Fruit fly (Drosophila melanogaster) whole organism, prepupa: Measurements from ENCODE around the gene RpL37-1.

Experiments used
- CG10631 ChIP-seq: fragments of 200-800 bp; sonication (Bioruptor generic); optimal IDR thresholded peaks from 2 replicates; lab custom pipeline; 2016; ENCODE audit warnings: missing biosample characterization, missing genetic modification characterization
- CG10669 ChIP-seq: fragments of 200-800 bp; sonication (Bioruptor generic); optimal IDR thresholded peaks from 3 replicates; lab custom pipeline; 2018; ENCODE audit warnings: missing biosample characterization, mild to moderate bottlenecking, missing genetic modification characterization, moderate library complexity
- CG11294 ChIP-seq: fragments of 200-800 bp; sonication (Bioruptor generic); IDR thresholded peaks from 2 replicates; pipeline ENCODE4 v1.3.6; 2022; ENCODE audit warnings: missing biosample characterization, missing genetic modification characterization
- CG11762 ChIP-seq: fragments of 200-800 bp; sonication (Bioruptor generic); optimal IDR thresholded peaks from 3 replicates; lab custom pipeline; 2016; ENCODE audit warnings: missing biosample characterization, missing genetic modification characterization; ENCODE audit not compliant: insufficient read depth
- CG15336 ChIP-seq: fragments of 200-800 bp; sonication (Bioruptor generic); IDR thresholded peaks from 2 replicates; pipeline ENCODE4 v1.3.6; 2022; ENCODE audit warnings: missing biosample characterization, missing genetic modification characterization
- CG16779 ChIP-seq: fragments of 200-800 bp; sonication (Bioruptor generic); optimal IDR thresholded peaks from 3 replicates; lab custom pipeline; 2017; ENCODE audit warnings: missing biosample characterization, mild to moderate bottlenecking, missing genetic modification characterization
- CG3032 ChIP-seq: fragments of 200-800 bp; optimal IDR thresholded peaks from 2 replicates; lab custom pipeline; 2019; ENCODE audit warnings: missing biosample characterization, mild to moderate bottlenecking, missing genetic modification characterization, moderate library complexity
- CG31627 ChIP-seq: fragments of 200-800 bp; sonication (Bioruptor generic); optimal IDR thresholded peaks from 3 replicates; lab custom pipeline; 2016; ENCODE audit warnings: missing biosample characterization, missing genetic modification characterization
- CG32006 ChIP-seq: fragments of 200-800 bp; sonication (Bioruptor generic); optimal IDR thresholded peaks from 3 replicates; lab custom pipeline; 2017; ENCODE audit warnings: missing biosample characterization, mild to moderate bottlenecking, missing genetic modification characterization
- CG34406 ChIP-seq: fragments of 200-800 bp; sonication (Bioruptor generic); optimal IDR thresholded peaks from 3 replicates; lab custom pipeline; 2016; ENCODE audit warnings: missing biosample characterization, missing genetic modification characterization
- CG3919 ChIP-seq: fragments of 200-800 bp; sonication (Bioruptor generic); optimal IDR thresholded peaks from 3 replicates; lab custom pipeline; 2016; ENCODE audit warnings: missing biosample characterization, missing genetic modification characterization
- CG6163 ChIP-seq: fragments of 200-800 bp; sonication (Bioruptor generic); IDR thresholded peaks from 3 replicates; pipeline ENCODE4 v1.3.6; 2022; ENCODE audit warnings: missing biosample characterization, missing genetic modification characterization
- CG6276 ChIP-seq: fragments of 200-800 bp; sonication (Bioruptor generic); optimal IDR thresholded peaks from 2 replicates; lab custom pipeline; 2017; ENCODE audit warnings: missing biosample characterization, mild to moderate bottlenecking, missing genetic modification characterization
- CG6792 ChIP-seq: fragments of 200-800 bp; sonication (Bioruptor generic); optimal IDR thresholded peaks from 3 replicates; lab custom pipeline; 2016; ENCODE audit warnings: missing biosample characterization, missing genetic modification characterization
- CG6808 ChIP-seq: fragments of 200-800 bp; sonication (Bioruptor generic); optimal IDR thresholded peaks from 3 replicates; lab custom pipeline; 2017; ENCODE audit warnings: missing biosample characterization, missing genetic modification characterization, mild to moderate bottlenecking, moderate library complexity, missing genetic modification reagents
- CG6854 ChIP-seq: fragments of 200-800 bp; sonication (Bioruptor generic); optimal IDR thresholded peaks from 2 replicates; lab custom pipeline; 2017; ENCODE audit warnings: missing biosample characterization, mild to moderate bottlenecking, missing genetic modification characterization
- CG7368 ChIP-seq: fragments of 200-800 bp; sonication (Bioruptor generic); optimal IDR thresholded peaks from 3 replicates; lab custom pipeline; 2016; ENCODE audit warnings: missing biosample characterization, missing genetic modification characterization
- CG8119 ChIP-seq: fragments of 200-800 bp; sonication (Bioruptor generic); IDR thresholded peaks from 3 replicates; pipeline ENCODE4 v1.3.6; 2022; ENCODE audit warnings: missing biosample characterization, missing genetic modification characterization
- CG8319 ChIP-seq: fragments of 200-800 bp; sonication (Bioruptor generic); optimal IDR thresholded peaks from 3 replicates; lab custom pipeline; 2016; ENCODE audit warnings: missing biosample characterization, missing genetic modification characterization
- CG9139 ChIP-seq: fragments of 200-800 bp; sonication (Bioruptor generic); optimal IDR thresholded peaks from 3 replicates; lab custom pipeline; 2017; ENCODE audit warnings: missing biosample characterization, mild to moderate bottlenecking, missing genetic modification characterization
- Eip75B ChIP-seq: fragments of 200-800 bp; sonication (Bioruptor generic); optimal IDR thresholded peaks from 3 replicates; lab custom pipeline; 2016; ENCODE audit warnings: missing biosample characterization, missing genetic modification characterization
- Eip78C ChIP-seq: fragments of 200-800 bp; sonication (Bioruptor generic); peaks from one replicate; lab custom pipeline; 2016; ENCODE audit warnings: missing biosample characterization, missing genetic modification characterization
- Eip93F ChIP-seq: fragments of 200-800 bp; sonication (Bioruptor generic); optimal IDR thresholded peaks from 2 replicates; lab custom pipeline; 2016; ENCODE audit warnings: missing biosample characterization, mild to moderate bottlenecking, missing genetic modification characterization
- Ets21C ChIP-seq: fragments of 200-800 bp; sonication (Bioruptor generic); optimal IDR thresholded peaks from 3 replicates; lab custom pipeline; 2016; ENCODE audit warnings: missing biosample characterization, missing genetic modification characterization
- Ets96B ChIP-seq: fragments of 200-800 bp; optimal IDR thresholded peaks from 2 replicates; lab custom pipeline; 2019; ENCODE audit warnings: missing biosample characterization, mild to moderate bottlenecking, missing genetic modification characterization, moderate library complexity
- Gug ChIP-seq: fragments of 200-800 bp; sonication (Bioruptor generic); IDR thresholded peaks from 2 replicates; pipeline ENCODE4 v1.3.6; 2022; ENCODE audit warnings: missing biosample characterization, missing genetic modification characterization
- Hr38 ChIP-seq: sonication (Bioruptor generic); optimal IDR thresholded peaks from 2 replicates; lab custom pipeline; 2016; ENCODE audit warnings: missing biosample characterization, missing genetic modification characterization
- Hr39 ChIP-seq: fragments of 200-800 bp; sonication (Bioruptor generic); optimal IDR thresholded peaks from 2 replicates; lab custom pipeline; 2016; ENCODE audit warnings: missing biosample characterization, missing genetic modification characterization
- Hr4 ChIP-seq: fragments of 200-800 bp; sonication (Bioruptor generic); optimal IDR thresholded peaks from 3 replicates; lab custom pipeline; 2016; ENCODE audit warnings: missing biosample characterization, missing genetic modification characterization
- Lpt ChIP-seq: fragments of 200-800 bp; sonication (Bioruptor generic); optimal IDR thresholded peaks from 3 replicates; lab custom pipeline; 2016; ENCODE audit warnings: missing biosample characterization, missing genetic modification characterization
- OdsH ChIP-seq: fragments of 200-800 bp; sonication (Bioruptor generic); optimal IDR thresholded peaks from 3 replicates; lab custom pipeline; 2016; ENCODE audit warnings: missing biosample characterization, missing genetic modification characterization
- Sox102F ChIP-seq: fragments of 200-800 bp; sonication (Bioruptor generic); optimal IDR thresholded peaks from 2 replicates; lab custom pipeline; 2016; ENCODE audit warnings: missing biosample characterization, mild to moderate bottlenecking, missing genetic modification characterization
- Sox15 ChIP-seq: fragments of 200-800 bp; sonication (Bioruptor generic); optimal IDR thresholded peaks from 3 replicates; lab custom pipeline; 2016; ENCODE audit warnings: missing biosample characterization, missing genetic modification characterization
- achi ChIP-seq: fragments of 200-800 bp; sonication (Bioruptor generic); optimal IDR thresholded peaks from 3 replicates; lab custom pipeline; 2016; ENCODE audit warnings: missing biosample characterization, missing genetic modification characterization
- cyc ChIP-seq: fragments of 200-800 bp; sonication (Bioruptor generic); optimal IDR thresholded peaks from 3 replicates; lab custom pipeline; 2016; ENCODE audit warnings: missing biosample characterization, missing genetic modification characterization
- dac ChIP-seq: fragments of 200-800 bp; sonication (Bioruptor generic); optimal IDR thresholded peaks from 2 replicates; lab custom pipeline; 2017; ENCODE audit warnings: missing biosample characterization, mild to moderate bottlenecking, missing genetic modification characterization
- dsx ChIP-seq: fragments of 200-800 bp; optimal IDR thresholded peaks from 3 replicates; lab custom pipeline; 2019; ENCODE audit warnings: missing biosample characterization, mild to moderate bottlenecking, missing genetic modification characterization, moderate library complexity; ENCODE audit not compliant: poor library complexity, severe bottlenecking
- esn ChIP-seq: fragments of 200-800 bp; sonication (Bioruptor generic); optimal IDR thresholded peaks from 2 replicates; lab custom pipeline; 2016; ENCODE audit warnings: missing biosample characterization, mild to moderate bottlenecking, missing genetic modification characterization, moderate library complexity
- fd85E ChIP-seq: fragments of 200-800 bp; sonication (Bioruptor generic); optimal IDR thresholded peaks from 3 replicates; lab custom pipeline; 2016; ENCODE audit warnings: missing biosample characterization, missing genetic modification characterization
- fkh ChIP-seq: fragments of 200-800 bp; sonication (Bioruptor generic); optimal IDR thresholded peaks from 3 replicates; lab custom pipeline; 2017; ENCODE audit warnings: missing biosample characterization, mild to moderate bottlenecking, missing genetic modification characterization, moderate library complexity
- lz ChIP-seq: fragments of 200-800 bp; sonication (Bioruptor generic); optimal IDR thresholded peaks from 3 replicates; lab custom pipeline; 2016; ENCODE audit warnings: missing biosample characterization, missing genetic modification characterization
- net ChIP-seq: fragments of 200-800 bp; sonication (Bioruptor generic); optimal IDR thresholded peaks from 3 replicates; lab custom pipeline; 2016; ENCODE audit warnings: missing biosample characterization, missing genetic modification characterization
- pdm3 ChIP-seq: fragments of 200-800 bp; sonication (Bioruptor generic); optimal IDR thresholded peaks from 3 replicates; lab custom pipeline; 2016; ENCODE audit warnings: missing biosample characterization, missing genetic modification characterization
- spab ChIP-seq: fragments of 200-800 bp; sonication (Bioruptor generic); optimal IDR thresholded peaks from 2 replicates; lab custom pipeline; 2017; ENCODE audit warnings: missing biosample characterization, mild to moderate bottlenecking, missing genetic modification characterization, missing genetic modification reagents
- topi ChIP-seq: fragments of 200-800 bp; sonication (Bioruptor generic); optimal IDR thresholded peaks from 3 replicates; lab custom pipeline; 2016; ENCODE audit warnings: missing biosample characterization, missing genetic modification characterization

RpL37-1 gene

DNA sequence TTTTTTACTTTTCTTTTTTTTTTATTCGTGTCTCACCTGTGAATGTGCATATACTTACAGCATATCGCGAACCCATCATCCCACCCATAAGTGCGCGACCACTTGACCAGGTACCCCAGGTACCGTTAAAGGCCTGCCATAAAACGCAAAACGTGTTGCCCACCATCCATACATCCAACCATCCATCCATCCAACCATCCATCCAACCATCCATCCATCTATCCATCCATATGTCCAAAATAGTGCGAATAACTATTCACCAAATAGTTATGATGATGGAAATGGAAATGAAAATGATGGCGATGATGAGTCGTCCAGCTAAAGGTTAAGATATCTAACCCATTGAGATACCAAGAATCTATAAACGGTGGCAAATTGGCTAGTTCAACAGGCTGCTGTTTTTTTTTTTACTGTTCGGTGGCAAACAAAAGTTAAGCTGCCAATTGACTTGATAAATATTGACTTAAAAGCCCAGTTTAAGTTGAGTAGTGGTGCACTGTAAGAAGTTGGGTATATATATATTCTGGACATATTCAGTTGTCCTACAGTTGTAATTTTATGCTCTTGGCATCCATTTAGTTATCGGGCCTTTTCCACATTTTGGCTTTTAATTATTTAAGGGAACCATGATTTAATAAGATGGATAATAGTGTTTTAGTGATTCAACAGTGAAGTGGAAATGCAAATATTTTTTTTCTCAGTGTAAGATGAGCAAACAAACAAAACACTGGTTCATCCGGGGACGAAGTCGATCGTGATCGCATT is 11.1 kb downstream of the RpL37-1 start (continued):
- no peak for TF ChIP-seq fd85E (GFP tag; lab: Kevin White, UChicago)
- TF ChIP-seq CG6808 (GFP tag; lab: Kevin White, UChicago), result peak; percentile 27
- TF ChIP-seq CG34406, result no peak
- TF ChIP-seq Sox15 (GFP tag; lab: Kevin White, UChicago), result no peak
- peak; percentile 23 for TF ChIP-seq CG3032 (tag; lab: Kevin White, UChicago)
- no peak for TF ChIP-seq esn
- no peak for TF ChIP-seq CG6276 (GFP tag; lab: Kevin White, UChicago)
- no peak for TF ChIP-seq CG6854 (GFP tag; lab: Kevin White, UChicago)

DNA sequence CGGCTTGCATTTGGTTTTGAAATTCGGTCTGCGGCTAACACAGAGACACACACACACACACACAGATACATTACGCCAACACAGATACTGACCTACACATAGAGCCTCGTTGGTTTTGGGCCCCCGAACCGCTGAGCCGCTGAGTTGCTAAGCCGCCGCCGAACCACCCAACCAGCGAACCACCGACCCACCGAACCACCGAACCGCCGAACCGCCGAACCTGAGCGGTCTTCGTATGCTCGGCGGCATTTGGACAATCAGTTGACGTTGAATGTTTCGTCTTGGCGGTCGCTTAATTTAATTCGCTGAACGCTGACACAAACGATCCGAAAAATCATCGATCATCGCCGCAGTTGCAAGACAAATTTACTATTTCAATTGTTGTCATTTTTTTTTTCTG is 13.7 kb downstream of the RpL37-1 start, which contains the start of gene drd:
drd (plus strand) TSS at position 258 of the 400 bp plus-strand sequence.
- no peak for TF ChIP-seq fd85E (GFP tag; lab: Kevin White, UChicago)
- TF ChIP-seq, all 60 proteins: peak for 0

DNA sequence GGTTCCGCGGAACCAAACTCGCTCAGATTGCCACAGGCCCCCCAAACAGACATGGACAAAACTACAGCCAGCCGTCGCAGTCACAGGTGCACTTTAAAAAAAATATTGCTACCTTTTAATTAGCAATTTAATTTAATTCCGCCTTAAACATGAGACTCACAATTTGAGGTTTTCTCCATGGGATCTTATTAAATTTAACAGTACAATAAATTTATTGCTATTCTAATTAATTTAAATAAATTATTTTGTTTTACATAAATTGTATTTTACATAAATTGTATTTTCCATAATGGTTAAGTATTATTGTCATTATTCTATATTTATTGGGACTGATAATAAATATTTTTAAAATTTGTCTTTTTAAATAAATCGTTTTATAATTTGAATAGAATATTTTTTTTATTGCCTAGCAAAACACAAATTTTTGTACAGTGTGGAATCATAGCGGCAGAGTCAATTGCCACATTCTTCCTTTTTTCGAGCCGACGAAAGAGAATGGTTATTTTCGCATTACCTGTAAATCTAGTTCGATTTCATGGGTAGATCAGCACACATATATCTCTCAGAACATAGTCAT is 15.7 kb downstream of the RpL37-1 start:
- TF ChIP-seq OdsH (peak; percentile 23), Hr4 (no peak), Sox102F (GFP tag; lab: Kevin White, UChicago) (no peak), CG11762 (GFP tag; lab: Kevin White, UChicago) (no peak), cyc (GFP tag; lab: Kevin White, UChicago) (no peak), CG6163 (GFP tag; lab: Robert Waterston, UW) (peak; percentile 48; the same call in 2 of the 3 replicates), CG10669 (GFP tag; lab: Kevin White, UChicago) (no peak), CG9139 (no peak), net (GFP tag; lab: Kevin White, UChicago) (peak; percentile 23), lz (GFP tag; lab: Kevin White, UChicago) (no peak), Eip78C (GFP tag; lab: Kevin White, UChicago) (peak; percentile 29), CG6792 (GFP tag; lab: Kevin White, UChicago) (no peak), Sox15 (GFP tag; lab: Kevin White, UChicago) (no peak), CG32006 (peak; percentile 83), Ets96B (peak; percentile 35), CG31627 (GFP tag; lab: Kevin White, UChicago) (no peak), CG6276 (GFP tag; lab: Kevin White, UChicago) (peak; percentile 72), Eip93F (GFP tag; lab: Kevin White, UChicago) (no peak), topi (GFP tag; lab: Kevin White, UChicago) (no peak), fd85E (GFP tag; lab: Kevin White, UChicago) (no peak), CG11294 (no peak), CG8119 (GFP tag; lab: Robert Waterston, UW) (peak; percentile 59; the same call in 2 of the 3 replicates), CG6808 (GFP tag; lab: Kevin White, UChicago) (peak; percentile 27), pdm3 (GFP tag; lab: Kevin White, UChicago) (no peak), Hr39 (GFP tag; lab: Kevin White, UChicago) (no peak), dac (GFP tag; lab: Kevin White, UChicago) (no peak), Eip75B (no peak), Gug (GFP tag; lab: Robert Waterston, UW) (peak; percentile 47; the same call in 1 of the 2 replicates), CG10631 (peak; percentile 42), Hr38 (GFP tag; lab: Kevin White, UChicago) (no peak), CG6854 (GFP tag; lab: Kevin White, UChicago) (no peak), CG34406 (no peak), dsx (peak; percentile 36), CG8319 (no peak), fkh (GFP tag; lab: Kevin White, UChicago) (no peak), CG15336 (GFP tag; lab: Robert Waterston, UW) (peak; percentile 57), CG3919 (GFP tag; lab: Kevin White, UChicago) (peak; percentile 7), achi (GFP tag; lab: Kevin White, UChicago) (peak; percentile 4), CG7368 (GFP tag; lab: Kevin White, UChicago) (no peak), CG16779 (tag; lab: Kevin White, UChicago) (no peak), Lpt (peak; percentile 30), Ets21C (GFP tag; lab: Kevin White, UChicago) (no peak), spab (GFP tag; lab: Kevin White, UChicago) (no peak)
